Worm (Caenorhabditis elegans) whole organism, early embryonic: ENCODE results near the gene F25B5.3.

Experiments
- F13C5.2 ChIP-seq: sonication (generic microtip); optimal IDR thresholded peaks from 2 replicates; lab custom pipeline; 2017; ENCODE audit warnings: mild to moderate bottlenecking, missing genetic modification characterization, inconsistent platforms, missing compliant biosample characterization
- sea-1 ChIP-seq: fragments of 200-800 bp; sonication (Bioruptor generic); conservative IDR thresholded peaks from 2 replicates; pipeline ENCODE4 v1.3.6; 2022; ENCODE audit warnings: missing genetic modification characterization, missing compliant biosample characterization

DNA sequence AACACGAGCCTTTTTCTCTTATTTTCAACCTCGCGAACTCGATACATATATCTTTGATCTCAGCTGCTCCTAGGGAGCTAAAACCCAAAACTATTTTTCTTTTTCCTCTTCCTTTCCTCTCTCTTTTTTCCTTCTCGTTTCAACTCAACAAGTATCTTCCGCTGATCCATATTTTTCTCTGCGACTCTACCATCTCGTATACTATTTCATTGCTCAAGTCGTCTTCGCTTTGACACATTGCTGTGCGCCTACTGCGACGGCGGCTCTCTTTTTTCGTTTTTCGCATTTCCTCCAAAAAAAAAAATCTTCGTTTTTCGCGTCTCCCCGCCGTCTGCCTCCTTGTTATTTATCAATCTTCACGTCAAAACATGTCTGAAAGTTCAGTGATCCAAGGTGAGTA lies 1.1 kb downstream of the F25B5.3 start:
- TF ChIP-seq sea-1 (GFP tag; lab: Robert Waterston, UW) (no peak), F13C5.2 (no peak)
